Worm (Caenorhabditis elegans): Measurements from ENCODE around the gene C35A5.6.

C35A5.6 gene

ce11 chrV:10508855-10509254 lies at the start of gene C35A5.6:
Gene C35A5.6, plus strand, starts transcription at chrV:10509137.
- TF ChIP-seq ztf-23 (GFP tag; IDR thresholded peaks at IDR 0.05), result no peak
- TF ChIP-seq cog-1 (tag; optimal IDR thresholded peaks at IDR 0.05), result no peak
- no peak for TF ChIP-seq med-1 (GFP tag; optimal IDR thresholded peaks at IDR 0.05; ENCODE audit: insufficient read depth)
- no peak for TF ChIP-seq ztf-29 (GFP tag; IDR thresholded peaks at IDR 0.05)

ce11 chrV:10460685-10461084 lies 48.3 kb upstream of the C35A5.6 start:
- TF ChIP-seq flt-1 (GFP tag; IDR thresholded peaks at IDR 0.05) (no peak), cog-1 (tag; optimal IDR thresholded peaks at IDR 0.05) (no peak), ztf-29 (GFP tag; IDR thresholded peaks at IDR 0.05) (no peak), klf-2 (GFP tag; conservative IDR thresholded peaks at IDR 0.05) (no peak), med-1 (GFP tag; optimal IDR thresholded peaks at IDR 0.05; ENCODE audit: insufficient read depth) (no peak), ztf-23 (GFP tag; IDR thresholded peaks at IDR 0.05) (no peak)

- TF ChIP-seq ztf-23 (GFP tag; IDR thresholded peaks at IDR 0.05) (no peak), flt-1 (GFP tag; IDR thresholded peaks at IDR 0.05) (no peak), med-1 (GFP tag; optimal IDR thresholded peaks at IDR 0.05; ENCODE audit: insufficient read depth) (no peak), T22C8.4 (GFP tag; IDR thresholded peaks at IDR 0.05) (no peak), tab-1 (GFP tag; IDR thresholded peaks at IDR 0.05) (no peak), cog-1 (tag; optimal IDR thresholded peaks at IDR 0.05) (no peak)
Observed at ce11 chrV:10462066-10462465, 46.9 kb upstream of the C35A5.6 start, which contains the start of gene chw-1. Gene chw-1, plus strand, starts transcription at chrV:10462282.

ce11 chrV:10463276-10463675 lies 45.7 kb upstream of the C35A5.6 start, which contains the start of gene F22E12.3:
Gene F22E12.3, minus strand, starts transcription at chrV:10463376.
- no peak for TF ChIP-seq ztf-23 (GFP tag; IDR thresholded peaks at IDR 0.05)
- no peak for TF ChIP-seq ztf-29 (GFP tag; IDR thresholded peaks at IDR 0.05)
- no peak for TF ChIP-seq ref-1 (GFP tag; conservative IDR thresholded peaks at IDR 0.05)
- TF ChIP-seq cog-1 (tag; optimal IDR thresholded peaks at IDR 0.05), result no peak
- no peak for TF ChIP-seq flt-1 (GFP tag; IDR thresholded peaks at IDR 0.05)
- no peak for TF ChIP-seq klf-2 (GFP tag; conservative IDR thresholded peaks at IDR 0.05)
- no peak for TF ChIP-seq tab-1 (GFP tag; IDR thresholded peaks at IDR 0.05)
- no peak for TF ChIP-seq T22C8.4 (GFP tag; IDR thresholded peaks at IDR 0.05)
- no peak for TF ChIP-seq med-1 (GFP tag; optimal IDR thresholded peaks at IDR 0.05; ENCODE audit: insufficient read depth)

- TF ChIP-seq flt-1 (GFP tag; IDR thresholded peaks at IDR 0.05) (no peak), T22C8.4 (GFP tag; IDR thresholded peaks at IDR 0.05) (no peak), klf-2 (GFP tag; conservative IDR thresholded peaks at IDR 0.05) (no peak), tab-1 (GFP tag; IDR thresholded peaks at IDR 0.05) (no peak), ref-1 (GFP tag; conservative IDR thresholded peaks at IDR 0.05) (no peak), med-1 (GFP tag; optimal IDR thresholded peaks at IDR 0.05; ENCODE audit: insufficient read depth) (no peak), ztf-23 (GFP tag; IDR thresholded peaks at IDR 0.05) (no peak), ztf-29 (GFP tag; IDR thresholded peaks at IDR 0.05) (no peak), cog-1 (tag; optimal IDR thresholded peaks at IDR 0.05) (no peak)
Observed at ce11 chrV:10464160-10464559, 44.8 kb upstream of the C35A5.6 start.

- no peak for TF ChIP-seq med-1 (GFP tag; optimal IDR thresholded peaks at IDR 0.05; ENCODE audit: insufficient read depth)
- no peak for TF ChIP-seq cog-1 (tag; optimal IDR thresholded peaks at IDR 0.05)
- TF ChIP-seq ref-1 (GFP tag; conservative IDR thresholded peaks at IDR 0.05), result no peak
- TF ChIP-seq T22C8.4 (GFP tag; IDR thresholded peaks at IDR 0.05), result no peak
- TF ChIP-seq flt-1 (GFP tag; IDR thresholded peaks at IDR 0.05), result no peak
- TF ChIP-seq klf-2 (GFP tag; conservative IDR thresholded peaks at IDR 0.05), result no peak
- TF ChIP-seq ztf-23 (GFP tag; IDR thresholded peaks at IDR 0.05), result no peak
- no peak for TF ChIP-seq ztf-29 (GFP tag; IDR thresholded peaks at IDR 0.05)
- TF ChIP-seq tab-1 (GFP tag; IDR thresholded peaks at IDR 0.05), result no peak
Observed at ce11 chrV:10464746-10465145, 44.2 kb upstream of the C35A5.6 start.

ce11 chrV:10465478-10465877 lies 43.5 kb upstream of the C35A5.6 start:
- TF ChIP-seq T22C8.4 (GFP tag; IDR thresholded peaks at IDR 0.05), result no peak
- TF ChIP-seq klf-2 (GFP tag; conservative IDR thresholded peaks at IDR 0.05), result no peak
- no peak for TF ChIP-seq med-1 (GFP tag; optimal IDR thresholded peaks at IDR 0.05; ENCODE audit: insufficient read depth)
- no peak for TF ChIP-seq ref-1 (GFP tag; conservative IDR thresholded peaks at IDR 0.05)
- no peak for TF ChIP-seq ztf-29 (GFP tag; IDR thresholded peaks at IDR 0.05)
- no peak for TF ChIP-seq flt-1 (GFP tag; IDR thresholded peaks at IDR 0.05)
- TF ChIP-seq tab-1 (GFP tag; IDR thresholded peaks at IDR 0.05), result no peak
- no peak for TF ChIP-seq cog-1 (tag; optimal IDR thresholded peaks at IDR 0.05)
- no peak for TF ChIP-seq ztf-23 (GFP tag; IDR thresholded peaks at IDR 0.05)

ce11 chrV:10466607-10467092 lies 42.3 kb upstream of the C35A5.6 start:
- TF ChIP-seq ztf-29 (GFP tag; IDR thresholded peaks at IDR 0.05), result peak; percentile 38; the same call in 1 of the 2 replicates
- TF ChIP-seq cog-1 (tag; optimal IDR thresholded peaks at IDR 0.05), result peak; percentile 93
- TF ChIP-seq klf-2 (GFP tag; conservative IDR thresholded peaks at IDR 0.05), result no peak
- TF ChIP-seq T22C8.4 (GFP tag; IDR thresholded peaks at IDR 0.05), result no peak
- TF ChIP-seq tab-1 (GFP tag; IDR thresholded peaks at IDR 0.05), result no peak
- TF ChIP-seq flt-1 (GFP tag; IDR thresholded peaks at IDR 0.05), result peak; percentile 72
- TF ChIP-seq ztf-23 (GFP tag; IDR thresholded peaks at IDR 0.05), result 0 out of 2 replicates have a peak, but pooled peaks have one; percentile 50
- TF ChIP-seq med-1 (GFP tag; optimal IDR thresholded peaks at IDR 0.05; ENCODE audit: insufficient read depth), result no peak

- TF ChIP-seq tab-1 (GFP tag; IDR thresholded peaks at IDR 0.05) (no peak), ztf-23 (GFP tag; IDR thresholded peaks at IDR 0.05) (no peak), ref-1 (GFP tag; conservative IDR thresholded peaks at IDR 0.05) (no peak), flt-1 (GFP tag; IDR thresholded peaks at IDR 0.05) (no peak), cog-1 (tag; optimal IDR thresholded peaks at IDR 0.05) (no peak), med-1 (GFP tag; optimal IDR thresholded peaks at IDR 0.05; ENCODE audit: insufficient read depth) (no peak), T22C8.4 (GFP tag; IDR thresholded peaks at IDR 0.05) (no peak), ztf-29 (GFP tag; IDR thresholded peaks at IDR 0.05) (no peak), klf-2 (GFP tag; conservative IDR thresholded peaks at IDR 0.05) (no peak)
Observed at ce11 chrV:10467104-10467503, 41.8 kb upstream of the C35A5.6 start.

- TF ChIP-seq tab-1 (GFP tag; IDR thresholded peaks at IDR 0.05) (no peak), ztf-23 (GFP tag; IDR thresholded peaks at IDR 0.05) (no peak), ztf-29 (GFP tag; IDR thresholded peaks at IDR 0.05) (no peak), ref-1 (GFP tag; conservative IDR thresholded peaks at IDR 0.05) (no peak), cog-1 (tag; optimal IDR thresholded peaks at IDR 0.05) (no peak), flt-1 (GFP tag; IDR thresholded peaks at IDR 0.05) (no peak)
Observed at ce11 chrV:10467659-10468058, 41.3 kb upstream of the C35A5.6 start.

Measured in whole organism, midembryonic.